Worm (Caenorhabditis elegans) whole organism, L2 larva: ENCODE measurements around the gene lab-2.
A peak's percentile ranks its signal among the peaks of the same experiment; 100 is the strongest.

Experiments used
- F13H6.1 ChIP-seq: sonication (generic microtip); optimal IDR thresholded peaks from 2 replicates; lab custom pipeline; 2016; ENCODE audit warnings: missing genetic modification characterization, missing compliant biosample characterization
- R02D3.7 ChIP-seq: fragments of 150-350 bp; optimal IDR thresholded peaks from 2 replicates; lab custom pipeline; 2014; ENCODE audit warnings: missing biosample characterization, missing genetic modification characterization
- Y55F3AM.14 ChIP-seq: fragments of 200-800 bp; sonication (Bioruptor generic); optimal IDR thresholded peaks from 2 replicates; lab custom pipeline; 2018; ENCODE audit warnings: mild to moderate bottlenecking, missing genetic modification characterization, missing compliant biosample characterization
- ZK546.5 ChIP-seq: sonication (generic microtip); optimal IDR thresholded peaks from 2 replicates; lab custom pipeline; 2017; ENCODE audit warnings: missing biosample characterization, missing genetic modification characterization
- alr-1 ChIP-seq: fragments of 150-350 bp; optimal IDR thresholded peaks from 2 replicates; lab custom pipeline; 2014; ENCODE audit warnings: missing biosample characterization, missing genetic modification characterization
- blmp-1 ChIP-seq: sonication (generic microtip); optimal IDR thresholded peaks from 2 replicates; lab custom pipeline; 2017; ENCODE audit warnings: missing genetic modification characterization, mild to moderate bottlenecking, missing compliant biosample characterization, antibody characterized with exemption, moderate library complexity; ENCODE audit not compliant: insufficient read depth
- ceh-16 ChIP-seq: fragments of 150-350 bp; optimal IDR thresholded peaks from 2 replicates; lab custom pipeline; 2014; ENCODE audit warnings: missing biosample characterization, missing genetic modification characterization
- ceh-82 ChIP-seq: fragments of 150-350 bp; optimal IDR thresholded peaks from 2 replicates; lab custom pipeline; 2014; ENCODE audit warnings: missing biosample characterization, missing genetic modification characterization
- crh-2 ChIP-seq: sonication (generic microtip); optimal IDR thresholded peaks from 2 replicates; lab custom pipeline; 2017; ENCODE audit warnings: missing biosample characterization, missing genetic modification characterization
- egl-27 ChIP-seq: sonication (generic microtip); optimal IDR thresholded peaks from 3 replicates; lab custom pipeline; 2017; ENCODE audit warnings: missing biosample characterization, missing genetic modification reagents, missing genetic modification characterization
- elt-1 ChIP-seq: fragments of 150-350 bp; optimal IDR thresholded peaks from 2 replicates; lab custom pipeline; 2014; ENCODE audit warnings: missing biosample characterization, missing genetic modification characterization
- elt-3 ChIP-seq: sonication (generic microtip); optimal IDR thresholded peaks from 2 replicates; lab custom pipeline; 2017; ENCODE audit warnings: missing biosample characterization, missing genetic modification characterization
- fos-1 ChIP-seq: fragments of 150-350 bp; optimal IDR thresholded peaks from 2 replicates; lab custom pipeline; 2014; ENCODE audit warnings: missing biosample characterization, missing genetic modification characterization
- gmeb-1 ChIP-seq: fragments of 150-350 bp; optimal IDR thresholded peaks from 2 replicates; lab custom pipeline; 2014; ENCODE audit warnings: missing biosample characterization, missing genetic modification characterization
- lin-11 ChIP-seq: fragments of 150-350 bp; sonication (generic microtip); optimal IDR thresholded peaks from 2 replicates; lab custom pipeline; 2014; ENCODE audit warnings: missing biosample characterization, missing genetic modification characterization, inconsistent platforms, mixed read lengths
- lin-13 ChIP-seq: fragments of 150-350 bp; optimal IDR thresholded peaks from 2 replicates; lab custom pipeline; 2014; ENCODE audit warnings: missing biosample characterization, missing genetic modification reagents, missing genetic modification characterization
- lin-39 ChIP-seq: fragments of 150-350 bp; optimal IDR thresholded peaks from 2 replicates; lab custom pipeline; 2014; ENCODE audit warnings: missing biosample characterization, missing genetic modification reagents, missing genetic modification characterization
- lsy-2 ChIP-seq, 2 experiments: fragments of 150-350 bp in 1 of 2; sonication (generic microtip) in 1 of 2; optimal IDR thresholded peaks; 2 replicates each; lab custom pipeline; 2014 to 2017; ENCODE audit warnings: missing biosample characterization in 2 of 2, missing genetic modification characterization in 2 of 2
- mbf-1 ChIP-seq: sonication (generic microtip); optimal IDR thresholded peaks from 2 replicates; lab custom pipeline; 2017; ENCODE audit warnings: missing biosample characterization, missing genetic modification characterization
- mdl-1 ChIP-seq, 2 experiments: fragments of 150-350 bp in 1 of 2; sonication (generic microtip) in 1 of 2; optimal IDR thresholded peaks; 2 replicates each; lab custom pipeline; 2017; ENCODE audit warnings: missing biosample characterization in 2 of 2, missing genetic modification characterization in 2 of 2
- nhr-10 ChIP-seq: sonication (generic microtip); optimal IDR thresholded peaks from 2 replicates; lab custom pipeline; 2017; ENCODE audit warnings: missing biosample characterization, missing genetic modification characterization
- nhr-129 ChIP-seq: fragments of 150-350 bp; optimal IDR thresholded peaks from 2 replicates; lab custom pipeline; 2014; ENCODE audit warnings: missing biosample characterization, missing genetic modification characterization
- nhr-21 ChIP-seq: fragments of 150-350 bp; optimal IDR thresholded peaks from 2 replicates; lab custom pipeline; 2014; ENCODE audit warnings: missing biosample characterization, missing genetic modification characterization
- nhr-23 ChIP-seq: fragments of 150-350 bp; optimal IDR thresholded peaks from 2 replicates; lab custom pipeline; 2014; ENCODE audit warnings: missing biosample characterization, missing genetic modification reagents, missing genetic modification characterization
- nhr-237 ChIP-seq: fragments of 150-350 bp; optimal IDR thresholded peaks from 2 replicates; lab custom pipeline; 2014; ENCODE audit warnings: missing biosample characterization, missing genetic modification characterization
- nhr-25 ChIP-seq: fragments of 150-350 bp; sonication (generic microtip); optimal IDR thresholded peaks from 3 replicates; lab custom pipeline; 2014; ENCODE audit warnings: missing biosample characterization, missing genetic modification characterization
- nhr-6 ChIP-seq: fragments of 150-350 bp; optimal IDR thresholded peaks from 2 replicates; lab custom pipeline; 2014; ENCODE audit warnings: missing biosample characterization, missing genetic modification characterization
- nhr-77 ChIP-seq: fragments of 150-350 bp; optimal IDR thresholded peaks from 2 replicates; lab custom pipeline; 2014; ENCODE audit warnings: missing biosample characterization, missing genetic modification characterization
- sem-4 ChIP-seq: fragments of 150-350 bp; optimal IDR thresholded peaks from 2 replicates; lab custom pipeline; 2014; ENCODE audit warnings: missing biosample characterization, missing genetic modification reagents, missing genetic modification characterization
- skn-1 ChIP-seq: sonication (generic microtip); optimal IDR thresholded peaks from 2 replicates; lab custom pipeline; 2017; ENCODE audit warnings: missing biosample characterization, missing genetic modification characterization
- sma-3 ChIP-seq: sonication (generic microtip); optimal IDR thresholded peaks from 2 replicates; lab custom pipeline; 2016; ENCODE audit warnings: missing genetic modification reagents, missing genetic modification characterization, missing compliant biosample characterization
- sma-9 ChIP-seq, 2 experiments: fragments of 150-350 bp in 1 of 2; sonication (generic microtip) in 1 of 2; optimal IDR thresholded peaks; 2 replicates each; lab custom pipeline; 2014 to 2016; ENCODE audit warnings: missing genetic modification characterization in 2 of 2, mild to moderate bottlenecking in 1 of 2, missing biosample characterization in 1 of 2, missing compliant biosample characterization in 1 of 2, missing genetic modification reagents in 1 of 2, moderate library complexity in 1 of 2
- unc-39 ChIP-seq: fragments of 150-350 bp; optimal IDR thresholded peaks from 2 replicates; lab custom pipeline; 2014; ENCODE audit warnings: missing biosample characterization, missing genetic modification characterization
- unc-55 ChIP-seq: fragments of 150-350 bp; sonication (generic microtip); optimal IDR thresholded peaks from 3 replicates; lab custom pipeline; 2014; ENCODE audit warnings: missing biosample characterization, missing genetic modification reagents, missing genetic modification characterization
- unc-62 ChIP-seq: fragments of 150-350 bp; optimal IDR thresholded peaks from 2 replicates; lab custom pipeline; 2014; ENCODE audit warnings: missing biosample characterization, missing genetic modification reagents, missing genetic modification characterization
- zag-1 ChIP-seq: fragments of 150-350 bp; optimal IDR thresholded peaks from 2 replicates; lab custom pipeline; 2014; ENCODE audit warnings: missing biosample characterization, missing genetic modification characterization
- ztf-1 ChIP-seq: fragments of 200-800 bp; sonication (Bioruptor generic); conservative IDR thresholded peaks from 2 replicates; pipeline ENCODE4 v1.3.6; 2022; ENCODE audit warnings: missing genetic modification characterization, missing compliant biosample characterization
- ztf-4 ChIP-seq: fragments of 150-350 bp; optimal IDR thresholded peaks from 2 replicates; lab custom pipeline; 2014; ENCODE audit warnings: missing biosample characterization, missing genetic modification characterization

lab-2 gene

DNA sequence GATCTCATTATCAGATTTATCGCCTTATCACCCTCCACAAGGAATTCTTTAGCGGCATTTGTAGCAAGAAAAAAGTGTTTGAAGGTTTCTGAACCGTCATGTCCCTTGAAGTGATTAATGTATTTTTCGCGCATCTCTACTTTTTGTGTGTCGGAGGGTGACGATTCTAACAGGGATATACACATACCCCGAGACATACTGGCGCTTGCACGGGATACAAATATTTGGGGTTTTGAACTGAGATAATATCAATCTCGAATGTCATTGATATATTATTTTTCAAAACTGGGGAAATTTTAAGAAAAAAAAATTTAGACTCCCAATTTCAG lies 23.8 kb downstream of the lab-2 start:
- TF ChIP-seq ceh-16 (tag; lab: Kevin White, UChicago): no peak
- TF ChIP-seq egl-27 (tag; lab: Kevin White, UChicago): peak; percentile 9
- peak; percentile 19 for TF ChIP-seq fos-1 (tag; lab: Kevin White, UChicago)
- TF ChIP-seq sma-3 (GFP tag; lab: Kevin White, UChicago): peak; percentile 93
- TF ChIP-seq sma-9 (GFP tag; optimal IDR thresholded peaks at IDR 0.05; lab: Kevin White, UChicago): peak; percentile 37
- no peak for TF ChIP-seq sma-9 (tag; optimal IDR thresholded peaks at IDR 0.05; lab: Kevin White, UChicago)
- TF ChIP-seq nhr-21 (tag; lab: Kevin White, UChicago): peak; percentile 73

DNA sequence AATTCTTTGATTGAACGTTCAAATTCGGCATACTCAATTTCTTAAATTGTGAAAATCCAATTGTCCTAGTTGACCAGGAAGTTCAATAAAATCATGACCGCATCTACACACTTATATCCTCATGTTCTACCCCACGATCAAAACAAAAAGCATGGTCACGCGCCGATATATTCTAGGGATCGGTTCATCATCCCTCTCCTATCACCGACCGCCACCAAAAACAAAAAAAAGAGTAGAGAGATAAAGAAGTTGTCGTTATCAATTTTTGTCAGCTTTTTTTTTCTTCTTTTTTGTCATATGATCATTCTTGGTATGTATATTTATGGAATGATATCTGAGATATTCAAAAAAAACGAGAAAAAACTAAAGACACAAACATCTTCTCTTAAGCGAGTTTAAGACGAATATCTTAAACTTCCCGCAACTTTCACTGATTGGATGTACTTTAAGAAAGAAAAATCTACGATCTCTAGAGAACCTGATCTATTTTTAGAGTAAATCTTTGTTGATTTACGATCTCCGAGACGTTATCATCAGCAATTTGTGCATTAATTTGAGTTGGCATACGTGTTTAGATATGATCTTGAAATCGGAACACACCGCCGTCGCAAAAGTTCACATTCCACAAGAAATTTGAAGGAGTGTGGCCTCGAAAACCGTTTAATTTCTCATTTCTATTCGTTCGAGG lies 24.3 kb downstream of the lab-2 start:
- TF ChIP-seq sma-3 (GFP tag; lab: Kevin White, UChicago): peak; percentile 61
- TF ChIP-seq crh-2 (tag; lab: Kevin White, UChicago): no peak
- TF ChIP-seq mdl-1 (tag; optimal IDR thresholded peaks at IDR 0.05; lab: Kevin White, UChicago): peak in 1 of 2 experiments; percentile 22
- TF ChIP-seq lsy-2 (tag; optimal IDR thresholded peaks at IDR 0.05; lab: Kevin White, UChicago): peak in 1 of 2 experiments; percentile 33
- TF ChIP-seq gmeb-1 (tag; lab: Kevin White, UChicago): peak; percentile 27
- peak; percentile 61 for TF ChIP-seq nhr-21 (tag; lab: Kevin White, UChicago)
- peak; percentile 26 for TF ChIP-seq blmp-1 (tag; lab: Kevin White, UChicago)
- no peak for TF ChIP-seq lin-39 (tag; lab: Kevin White, UChicago)
- no peak for TF ChIP-seq F13H6.1 (tag; lab: Kevin White, UChicago)
- TF ChIP-seq ZK546.5: no peak
- TF ChIP-seq elt-1 (tag; lab: Kevin White, UChicago): peak; percentile 85
- no peak for TF ChIP-seq ztf-1
- no peak for TF ChIP-seq ztf-4 (tag; lab: Kevin White, UChicago)
- no peak for TF ChIP-seq ceh-82 (tag; lab: Kevin White, UChicago)
- no peak for TF ChIP-seq R02D3.7 (tag; lab: Kevin White, UChicago)
- no peak for TF ChIP-seq elt-3
- TF ChIP-seq nhr-237: no peak
- TF ChIP-seq sma-9 (GFP tag; optimal IDR thresholded peaks at IDR 0.05; lab: Kevin White, UChicago): peak; percentile 34
- no peak for TF ChIP-seq sma-9 (tag; optimal IDR thresholded peaks at IDR 0.05; lab: Kevin White, UChicago)
- TF ChIP-seq nhr-10 (tag; lab: Kevin White, UChicago): no peak
- TF ChIP-seq nhr-129 (tag; lab: Kevin White, UChicago): peak; percentile 5

DNA sequence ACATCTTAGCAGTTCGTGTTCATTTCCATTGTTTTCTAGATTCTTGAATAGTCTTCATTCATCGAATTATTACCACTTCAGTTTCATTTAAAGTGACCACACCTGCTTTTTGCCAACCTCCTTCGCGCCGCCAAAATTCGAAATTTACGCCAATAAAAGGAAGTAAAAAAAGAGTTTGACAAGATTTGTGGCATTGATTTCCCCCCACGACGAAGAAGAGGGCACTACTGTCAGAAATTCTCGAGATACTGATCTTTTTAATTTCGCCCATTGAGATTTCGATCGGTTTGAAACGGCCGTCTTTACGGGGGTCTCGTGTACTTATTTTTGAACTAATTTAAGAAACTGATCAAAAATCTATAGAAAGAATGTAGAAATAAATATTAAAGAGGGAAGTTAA lies 27.7 kb downstream of the lab-2 start:
- TF ChIP-seq nhr-25 (tag; lab: Kevin White, UChicago) (peak; percentile 7), sma-9 (GFP tag; optimal IDR thresholded peaks at IDR 0.05; lab: Kevin White, UChicago) (peak; percentile 27), sma-9 (tag; optimal IDR thresholded peaks at IDR 0.05; lab: Kevin White, UChicago) (no peak), mbf-1 (tag; lab: Kevin White, UChicago) (no peak), elt-1 (tag; lab: Kevin White, UChicago) (peak; percentile 43), ceh-16 (tag; lab: Kevin White, UChicago) (peak; percentile 33)

DNA sequence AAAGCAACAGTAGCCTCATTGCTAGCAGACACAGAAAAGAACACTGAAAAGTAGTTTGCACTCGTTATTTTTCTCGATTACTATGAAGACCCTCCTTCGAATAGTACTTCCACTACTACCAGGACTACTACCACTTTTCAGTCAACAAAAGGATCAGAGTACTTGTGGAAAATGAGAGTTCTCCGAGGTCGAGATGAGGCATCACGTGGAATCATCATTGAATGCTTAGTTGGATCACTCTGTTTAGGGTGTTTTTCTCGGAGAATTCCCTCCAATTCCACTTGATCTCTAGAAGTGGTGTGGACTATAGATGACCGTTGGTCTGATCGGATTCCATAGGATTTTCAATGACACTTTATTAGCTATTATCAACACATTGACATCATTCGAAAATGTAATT lies 28.6 kb downstream of the lab-2 start:
- no peak for TF ChIP-seq nhr-77 (tag; lab: Kevin White, UChicago)
- TF ChIP-seq F13H6.1 (tag; lab: Kevin White, UChicago): no peak
- peak; percentile 9 for TF ChIP-seq nhr-129 (tag; lab: Kevin White, UChicago)
- TF ChIP-seq unc-55 (GFP tag; lab: Kevin White, UChicago): no peak
- no peak for TF ChIP-seq skn-1 (tag; lab: Kevin White, UChicago)
- TF ChIP-seq nhr-25 (tag; lab: Kevin White, UChicago): peak; percentile 43
- TF ChIP-seq lin-11 (tag; lab: Kevin White, UChicago): no peak
- peak; percentile 41 for TF ChIP-seq sma-9 (GFP tag; optimal IDR thresholded peaks at IDR 0.05; lab: Kevin White, UChicago)
- TF ChIP-seq sma-9 (tag; optimal IDR thresholded peaks at IDR 0.05; lab: Kevin White, UChicago): no peak
- TF ChIP-seq Y55F3AM.14 (GFP tag; lab: Kevin White, UChicago): no peak

DNA sequence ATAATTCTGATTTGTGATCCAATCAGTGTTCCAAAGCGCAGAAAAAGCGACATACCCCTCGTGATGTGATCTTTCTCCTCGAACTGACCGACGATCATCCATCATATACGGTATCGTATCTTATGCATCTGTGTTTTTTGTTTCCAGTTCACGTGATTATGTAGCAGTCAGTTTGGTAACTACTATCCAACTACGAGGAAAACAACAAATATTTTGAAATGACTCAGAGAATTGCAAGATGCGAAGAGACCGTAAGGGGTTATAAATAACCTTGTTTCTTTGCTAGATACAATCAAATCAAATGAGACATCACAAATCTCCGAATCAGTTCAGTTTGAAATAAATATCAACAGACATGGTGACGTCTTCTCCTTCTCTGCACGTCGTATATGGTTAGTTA lies 29.2 kb downstream of the lab-2 start:
- TF ChIP-seq mdl-1 (tag; optimal IDR thresholded peaks at IDR 0.05; lab: Kevin White, UChicago) (peak in 1 of 2 experiments; percentile 32), ceh-16 (tag; lab: Kevin White, UChicago) (peak; percentile 67), ztf-1 (no peak), sma-3 (GFP tag; lab: Kevin White, UChicago) (peak; percentile 98), lsy-2 (tag; optimal IDR thresholded peaks at IDR 0.05; lab: Kevin White, UChicago) (peak in 1 of 2 experiments; percentile 71), R02D3.7 (tag; lab: Kevin White, UChicago) (no peak), zag-1 (no peak), lin-39 (tag; lab: Kevin White, UChicago) (no peak), nhr-23 (tag; lab: Kevin White, UChicago) (peak; percentile 24), elt-1 (tag; lab: Kevin White, UChicago) (peak; percentile 37), unc-39 (tag; lab: Kevin White, UChicago) (no peak), egl-27 (tag; lab: Kevin White, UChicago) (no peak), gmeb-1 (tag; lab: Kevin White, UChicago) (no peak), fos-1 (tag; lab: Kevin White, UChicago) (peak; percentile 21), alr-1 (tag; lab: Kevin White, UChicago) (no peak), crh-2 (tag; lab: Kevin White, UChicago) (peak; percentile 63), nhr-77 (tag; lab: Kevin White, UChicago) (no peak), sem-4 (no peak), nhr-129 (tag; lab: Kevin White, UChicago) (peak; percentile 58), sma-9 (GFP tag; optimal IDR thresholded peaks at IDR 0.05; lab: Kevin White, UChicago) (peak; percentile 83), sma-9 (tag; optimal IDR thresholded peaks at IDR 0.05; lab: Kevin White, UChicago) (no peak), unc-62 (GFP tag; lab: Kevin White, UChicago) (no peak), lin-13 (no peak), blmp-1 (tag; lab: Kevin White, UChicago) (peak; percentile 72), skn-1 (tag; lab: Kevin White, UChicago) (no peak), nhr-6 (peak; percentile 51)
